Fruit fly (Drosophila melanogaster): ENCODE data around the gene asf1.

- TF ChIP-seq psq (optimal IDR thresholded peaks at IDR 0.05) (no peak), Myc (optimal IDR thresholded peaks at IDR 0.05) (no peak), insv (optimal IDR thresholded peaks at IDR 0.05) (no peak)
Measured at dm6 chr3L:19635478-19635996, 16.8 kb downstream of the asf1 start, which contains the start of gene wnd.

Measured in Kc167 (cell line).